Worm (Caenorhabditis elegans) whole organism, L2 larva: ENCODE data around the gene egl-20.

Experiments
- ama-1 ChIP-seq: fragments of 150-350 bp; optimal IDR thresholded peaks from 2 replicates; lab custom pipeline; 2018; ENCODE audit warnings: inconsistent platforms
- elt-1 ChIP-seq: fragments of 150-350 bp; optimal IDR thresholded peaks from 2 replicates; lab custom pipeline; 2014; ENCODE audit warnings: missing biosample characterization, missing genetic modification characterization
- lin-11 ChIP-seq: fragments of 150-350 bp; sonication (generic microtip); optimal IDR thresholded peaks from 2 replicates; lab custom pipeline; 2014; ENCODE audit warnings: missing biosample characterization, missing genetic modification characterization, inconsistent platforms, mixed read lengths
- nhr-237 ChIP-seq: fragments of 150-350 bp; optimal IDR thresholded peaks from 2 replicates; lab custom pipeline; 2014; ENCODE audit warnings: missing biosample characterization, missing genetic modification characterization
- nhr-25 ChIP-seq: fragments of 150-350 bp; sonication (generic microtip); optimal IDR thresholded peaks from 3 replicates; lab custom pipeline; 2014; ENCODE audit warnings: missing biosample characterization, missing genetic modification characterization
- snpc-4 ChIP-seq: fragments of 150-350 bp; optimal IDR thresholded peaks from 2 replicates; lab custom pipeline; 2014; ENCODE audit warnings: missing biosample characterization, missing genetic modification characterization
- unc-62 ChIP-seq: fragments of 150-350 bp; optimal IDR thresholded peaks from 2 replicates; lab custom pipeline; 2014; ENCODE audit warnings: missing biosample characterization, missing genetic modification reagents, missing genetic modification characterization
- zag-1 ChIP-seq: fragments of 150-350 bp; optimal IDR thresholded peaks from 2 replicates; lab custom pipeline; 2014; ENCODE audit warnings: missing biosample characterization, missing genetic modification characterization

ce11 chrIV:9777535-9777934 lies 37.8 kb downstream of the egl-20 start, which contains the start of gene sna-2:
- no peak for TF ChIP-seq nhr-25
- TF ChIP-seq zag-1 (tag; lab: Kevin White, UChicago): no peak
- no peak for TF ChIP-seq lin-11
- no peak for TF ChIP-seq elt-1 (tag; lab: Kevin White, UChicago)
- TF ChIP-seq nhr-237 (tag; lab: Kevin White, UChicago): no peak
- no peak for TF ChIP-seq ama-1 (lab: Kevin White, UChicago)
- no peak for TF ChIP-seq unc-62 (GFP tag; lab: Kevin White, UChicago)
- no peak for TF ChIP-seq snpc-4 (tag; lab: Kevin White, UChicago)
